Worm (Caenorhabditis elegans) whole organism, L2 larva: ENCODE measurements around the gene M03A8.3.
A peak's percentile ranks its signal among the peaks of the same experiment; 100 is the strongest.

Source experiments
- C34F6.9 ChIP-seq: fragments of 150-350 bp; optimal IDR thresholded peaks from 2 replicates; lab custom pipeline; 2014; ENCODE audit warnings: missing biosample characterization, missing genetic modification characterization
- F13H6.1 ChIP-seq: sonication (generic microtip); optimal IDR thresholded peaks from 2 replicates; lab custom pipeline; 2016; ENCODE audit warnings: missing genetic modification characterization, missing compliant biosample characterization
- R02D3.7 ChIP-seq: fragments of 150-350 bp; optimal IDR thresholded peaks from 2 replicates; lab custom pipeline; 2014; ENCODE audit warnings: missing biosample characterization, missing genetic modification characterization
- Y55F3AM.14 ChIP-seq: fragments of 200-800 bp; sonication (Bioruptor generic); optimal IDR thresholded peaks from 2 replicates; lab custom pipeline; 2018; ENCODE audit warnings: mild to moderate bottlenecking, missing genetic modification characterization, missing compliant biosample characterization
- ZK546.5 ChIP-seq: sonication (generic microtip); optimal IDR thresholded peaks from 2 replicates; lab custom pipeline; 2017; ENCODE audit warnings: missing biosample characterization, missing genetic modification characterization
- alr-1 ChIP-seq: fragments of 150-350 bp; optimal IDR thresholded peaks from 2 replicates; lab custom pipeline; 2014; ENCODE audit warnings: missing biosample characterization, missing genetic modification characterization
- aly-2 ChIP-seq: fragments of 150-350 bp; optimal IDR thresholded peaks from 2 replicates; lab custom pipeline; 2014; ENCODE audit warnings: missing biosample characterization, missing genetic modification characterization
- ama-1 ChIP-seq: fragments of 150-350 bp; optimal IDR thresholded peaks from 2 replicates; lab custom pipeline; 2018; ENCODE audit warnings: inconsistent platforms
- blmp-1 ChIP-seq: sonication (generic microtip); optimal IDR thresholded peaks from 2 replicates; lab custom pipeline; 2017; ENCODE audit warnings: missing genetic modification characterization, mild to moderate bottlenecking, missing compliant biosample characterization, antibody characterized with exemption, moderate library complexity; ENCODE audit not compliant: insufficient read depth
- ceh-16 ChIP-seq: fragments of 150-350 bp; optimal IDR thresholded peaks from 2 replicates; lab custom pipeline; 2014; ENCODE audit warnings: missing biosample characterization, missing genetic modification characterization
- ceh-82 ChIP-seq: fragments of 150-350 bp; optimal IDR thresholded peaks from 2 replicates; lab custom pipeline; 2014; ENCODE audit warnings: missing biosample characterization, missing genetic modification characterization
- crh-2 ChIP-seq: sonication (generic microtip); optimal IDR thresholded peaks from 2 replicates; lab custom pipeline; 2017; ENCODE audit warnings: missing biosample characterization, missing genetic modification characterization
- egl-27 ChIP-seq: sonication (generic microtip); optimal IDR thresholded peaks from 3 replicates; lab custom pipeline; 2017; ENCODE audit warnings: missing biosample characterization, missing genetic modification reagents, missing genetic modification characterization
- fos-1 ChIP-seq: fragments of 150-350 bp; optimal IDR thresholded peaks from 2 replicates; lab custom pipeline; 2014; ENCODE audit warnings: missing biosample characterization, missing genetic modification characterization
- gmeb-1 ChIP-seq: fragments of 150-350 bp; optimal IDR thresholded peaks from 2 replicates; lab custom pipeline; 2014; ENCODE audit warnings: missing biosample characterization, missing genetic modification characterization
- lin-13 ChIP-seq: fragments of 150-350 bp; optimal IDR thresholded peaks from 2 replicates; lab custom pipeline; 2014; ENCODE audit warnings: missing biosample characterization, missing genetic modification reagents, missing genetic modification characterization
- lin-39 ChIP-seq: fragments of 150-350 bp; optimal IDR thresholded peaks from 2 replicates; lab custom pipeline; 2014; ENCODE audit warnings: missing biosample characterization, missing genetic modification reagents, missing genetic modification characterization
- mdl-1 ChIP-seq, 2 experiments: fragments of 150-350 bp in 1 of 2; sonication (generic microtip) in 1 of 2; optimal IDR thresholded peaks; 2 replicates each; lab custom pipeline; 2017; ENCODE audit warnings: missing biosample characterization in 2 of 2, missing genetic modification characterization in 2 of 2
- nhr-11 ChIP-seq: fragments of 150-350 bp; optimal IDR thresholded peaks from 2 replicates; lab custom pipeline; 2014; ENCODE audit warnings: missing biosample characterization, missing genetic modification characterization
- nhr-12 ChIP-seq: fragments of 150-350 bp; optimal IDR thresholded peaks from 2 replicates; lab custom pipeline; 2014; ENCODE audit warnings: missing biosample characterization, missing genetic modification characterization
- nhr-21 ChIP-seq: fragments of 150-350 bp; optimal IDR thresholded peaks from 2 replicates; lab custom pipeline; 2014; ENCODE audit warnings: missing biosample characterization, missing genetic modification characterization
- nhr-237 ChIP-seq: fragments of 150-350 bp; optimal IDR thresholded peaks from 2 replicates; lab custom pipeline; 2014; ENCODE audit warnings: missing biosample characterization, missing genetic modification characterization
- nhr-25 ChIP-seq: fragments of 150-350 bp; sonication (generic microtip); optimal IDR thresholded peaks from 3 replicates; lab custom pipeline; 2014; ENCODE audit warnings: missing biosample characterization, missing genetic modification characterization
- nhr-6 ChIP-seq: fragments of 150-350 bp; optimal IDR thresholded peaks from 2 replicates; lab custom pipeline; 2014; ENCODE audit warnings: missing biosample characterization, missing genetic modification characterization
- sem-4 ChIP-seq: fragments of 150-350 bp; optimal IDR thresholded peaks from 2 replicates; lab custom pipeline; 2014; ENCODE audit warnings: missing biosample characterization, missing genetic modification reagents, missing genetic modification characterization
- sma-3 ChIP-seq: sonication (generic microtip); optimal IDR thresholded peaks from 2 replicates; lab custom pipeline; 2016; ENCODE audit warnings: missing genetic modification reagents, missing genetic modification characterization, missing compliant biosample characterization
- sma-9 ChIP-seq, 2 experiments: fragments of 150-350 bp in 1 of 2; sonication (generic microtip) in 1 of 2; optimal IDR thresholded peaks; 2 replicates each; lab custom pipeline; 2014 to 2016; ENCODE audit warnings: missing genetic modification characterization in 2 of 2, mild to moderate bottlenecking in 1 of 2, missing biosample characterization in 1 of 2, missing compliant biosample characterization in 1 of 2, missing genetic modification reagents in 1 of 2, moderate library complexity in 1 of 2
- snpc-4 ChIP-seq: fragments of 150-350 bp; optimal IDR thresholded peaks from 2 replicates; lab custom pipeline; 2014; ENCODE audit warnings: missing biosample characterization, missing genetic modification characterization
- unc-39 ChIP-seq: fragments of 150-350 bp; optimal IDR thresholded peaks from 2 replicates; lab custom pipeline; 2014; ENCODE audit warnings: missing biosample characterization, missing genetic modification characterization
- unc-55 ChIP-seq: fragments of 150-350 bp; sonication (generic microtip); optimal IDR thresholded peaks from 3 replicates; lab custom pipeline; 2014; ENCODE audit warnings: missing biosample characterization, missing genetic modification reagents, missing genetic modification characterization
- unc-62 ChIP-seq: fragments of 150-350 bp; optimal IDR thresholded peaks from 2 replicates; lab custom pipeline; 2014; ENCODE audit warnings: missing biosample characterization, missing genetic modification reagents, missing genetic modification characterization
- zag-1 ChIP-seq: fragments of 150-350 bp; optimal IDR thresholded peaks from 2 replicates; lab custom pipeline; 2014; ENCODE audit warnings: missing biosample characterization, missing genetic modification characterization
- ztf-1 ChIP-seq: fragments of 200-800 bp; sonication (Bioruptor generic); conservative IDR thresholded peaks from 2 replicates; pipeline ENCODE4 v1.3.6; 2022; ENCODE audit warnings: missing genetic modification characterization, missing compliant biosample characterization
- ztf-11 ChIP-seq: sonication (generic microtip); optimal IDR thresholded peaks from 2 replicates; lab custom pipeline; 2017; ENCODE audit warnings: missing biosample characterization, missing genetic modification characterization
- ztf-4 ChIP-seq: fragments of 150-350 bp; optimal IDR thresholded peaks from 2 replicates; lab custom pipeline; 2014; ENCODE audit warnings: missing biosample characterization, missing genetic modification characterization

M03A8.3 gene

ce11 chrX:6788965-6789573 lies 10.8 kb upstream of the M03A8.3 start, which contains the start of gene sgca-1:
sgca-1 (minus strand) TSS chrX:6789548.
- TF ChIP-seq nhr-21 (tag; lab: Kevin White, UChicago) (no peak), sma-9 (GFP tag; optimal IDR thresholded peaks at IDR 0.05; lab: Kevin White, UChicago) (peak; percentile 59), sma-9 (tag; optimal IDR thresholded peaks at IDR 0.05; lab: Kevin White, UChicago) (no peak), ama-1 (lab: Kevin White, UChicago) (peak; percentile 1), unc-62 (GFP tag; lab: Kevin White, UChicago) (no peak), sma-3 (GFP tag; lab: Kevin White, UChicago) (peak; percentile 7), fos-1 (tag; lab: Kevin White, UChicago) (peak; percentile 69), gmeb-1 (tag; lab: Kevin White, UChicago) (peak; percentile 53), crh-2 (peak; percentile 34), F13H6.1 (tag; lab: Kevin White, UChicago) (peak; percentile 26), mdl-1 (tag; optimal IDR thresholded peaks at IDR 0.05; lab: Kevin White, UChicago) (peak in 1 of 2 experiments; percentile 1), nhr-6 (no peak), aly-2 (tag; lab: Kevin White, UChicago) (no peak), ztf-4 (tag; lab: Kevin White, UChicago) (no peak)

- TF ChIP-seq nhr-25 (tag; lab: Kevin White, UChicago): no peak
- peak; percentile 42 for TF ChIP-seq crh-2
These were observed 9.4 kb upstream of the M03A8.3 start for ce11 chrX:6790457-6790856.

ce11 chrX:6790986-6791385 lies 8.9 kb upstream of the M03A8.3 start, which contains the start of gene asp-3:
asp-3 (plus strand) TSS chrX:6791064.
- TF ChIP-seq gmeb-1 (tag; lab: Kevin White, UChicago) (peak; percentile 14), R02D3.7 (tag; lab: Kevin White, UChicago) (no peak), nhr-21 (tag; lab: Kevin White, UChicago) (no peak), sem-4 (tag; lab: Kevin White, UChicago) (no peak), zag-1 (no peak), unc-55 (GFP tag; lab: Kevin White, UChicago) (no peak), fos-1 (tag; lab: Kevin White, UChicago) (peak; percentile 15)

ce11 chrX:6792281-6793003 lies 7.4 kb upstream of the M03A8.3 start:
- TF ChIP-seq sem-4 (tag; lab: Kevin White, UChicago): no peak
- no peak for TF ChIP-seq ceh-16 (tag; lab: Kevin White, UChicago)
- TF ChIP-seq lin-13: peak; percentile 1
- TF ChIP-seq Y55F3AM.14 (GFP tag; lab: Kevin White, UChicago): no peak
- no peak for TF ChIP-seq ceh-82 (tag; lab: Kevin White, UChicago)
- no peak for TF ChIP-seq nhr-12 (tag; lab: Kevin White, UChicago)
- no peak for TF ChIP-seq blmp-1 (tag; lab: Kevin White, UChicago)
- no peak for TF ChIP-seq alr-1 (tag; lab: Kevin White, UChicago)
- no peak for TF ChIP-seq egl-27 (tag; lab: Kevin White, UChicago)
- TF ChIP-seq fos-1 (tag; lab: Kevin White, UChicago): peak; percentile 65
- TF ChIP-seq ztf-1 (GFP tag; lab: Robert Waterston, UW): no peak
- no peak for TF ChIP-seq unc-62 (GFP tag; lab: Kevin White, UChicago)
- TF ChIP-seq gmeb-1 (tag; lab: Kevin White, UChicago): peak; percentile 44
- no peak for TF ChIP-seq snpc-4 (tag; lab: Kevin White, UChicago)
- no peak for TF ChIP-seq ztf-4 (tag; lab: Kevin White, UChicago)
- TF ChIP-seq nhr-11: no peak
- peak; percentile 52 for TF ChIP-seq crh-2
- TF ChIP-seq unc-39: no peak
- no peak for TF ChIP-seq sma-3 (GFP tag; lab: Kevin White, UChicago)
- TF ChIP-seq lin-39 (tag; lab: Kevin White, UChicago): no peak
- TF ChIP-seq nhr-237 (tag; lab: Kevin White, UChicago): no peak
- no peak for TF ChIP-seq ztf-11 (tag; lab: Kevin White, UChicago)
- peak; percentile 3 for TF ChIP-seq F13H6.1 (tag; lab: Kevin White, UChicago)
- TF ChIP-seq ZK546.5 (tag; lab: Kevin White, UChicago): no peak
- TF ChIP-seq C34F6.9 (tag; lab: Kevin White, UChicago): no peak
- TF ChIP-seq sma-9 (GFP tag; optimal IDR thresholded peaks at IDR 0.05; lab: Kevin White, UChicago): peak; percentile 49
- no peak for TF ChIP-seq sma-9 (tag; optimal IDR thresholded peaks at IDR 0.05; lab: Kevin White, UChicago)
- TF ChIP-seq, all 48 proteins: peak for 6
